Fruit fly (Drosophila melanogaster) whole organism, prepupa: ENCODE data around the gene CG12003.
A peak's percentile ranks its signal among the peaks of the same experiment; 100 is the strongest.

Experiments used
- CG10631 ChIP-seq: fragments of 200-800 bp; sonication (Bioruptor generic); optimal IDR thresholded peaks from 2 replicates; lab custom pipeline; 2016; ENCODE audit warnings: missing biosample characterization, missing genetic modification characterization
- CG10669 ChIP-seq: fragments of 200-800 bp; sonication (Bioruptor generic); optimal IDR thresholded peaks from 3 replicates; lab custom pipeline; 2018; ENCODE audit warnings: missing biosample characterization, mild to moderate bottlenecking, missing genetic modification characterization, moderate library complexity
- CG11762 ChIP-seq: fragments of 200-800 bp; sonication (Bioruptor generic); optimal IDR thresholded peaks from 3 replicates; lab custom pipeline; 2016; ENCODE audit warnings: missing biosample characterization, missing genetic modification characterization; ENCODE audit not compliant: insufficient read depth
- CG15336 ChIP-seq: fragments of 200-800 bp; sonication (Bioruptor generic); IDR thresholded peaks from 2 replicates; pipeline ENCODE4 v1.3.6; 2022; ENCODE audit warnings: missing biosample characterization, missing genetic modification characterization
- CG3032 ChIP-seq: fragments of 200-800 bp; optimal IDR thresholded peaks from 2 replicates; lab custom pipeline; 2019; ENCODE audit warnings: missing biosample characterization, mild to moderate bottlenecking, missing genetic modification characterization, moderate library complexity
- CG32006 ChIP-seq: fragments of 200-800 bp; sonication (Bioruptor generic); optimal IDR thresholded peaks from 3 replicates; lab custom pipeline; 2017; ENCODE audit warnings: missing biosample characterization, mild to moderate bottlenecking, missing genetic modification characterization
- CG34406 ChIP-seq: fragments of 200-800 bp; sonication (Bioruptor generic); optimal IDR thresholded peaks from 3 replicates; lab custom pipeline; 2016; ENCODE audit warnings: missing biosample characterization, missing genetic modification characterization
- CG3919 ChIP-seq: fragments of 200-800 bp; sonication (Bioruptor generic); optimal IDR thresholded peaks from 3 replicates; lab custom pipeline; 2016; ENCODE audit warnings: missing biosample characterization, missing genetic modification characterization
- CG6163 ChIP-seq: fragments of 200-800 bp; sonication (Bioruptor generic); IDR thresholded peaks from 3 replicates; pipeline ENCODE4 v1.3.6; 2022; ENCODE audit warnings: missing biosample characterization, missing genetic modification characterization
- CG6808 ChIP-seq: fragments of 200-800 bp; sonication (Bioruptor generic); optimal IDR thresholded peaks from 3 replicates; lab custom pipeline; 2017; ENCODE audit warnings: missing biosample characterization, missing genetic modification characterization, mild to moderate bottlenecking, moderate library complexity, missing genetic modification reagents
- CG6854 ChIP-seq: fragments of 200-800 bp; sonication (Bioruptor generic); optimal IDR thresholded peaks from 2 replicates; lab custom pipeline; 2017; ENCODE audit warnings: missing biosample characterization, mild to moderate bottlenecking, missing genetic modification characterization
- CG8632 ChIP-seq: fragments of 200-800 bp; sonication (Bioruptor generic); optimal IDR thresholded peaks from 3 replicates; lab custom pipeline; 2016; ENCODE audit warnings: missing biosample characterization, missing genetic modification characterization
- Eip75B ChIP-seq: fragments of 200-800 bp; sonication (Bioruptor generic); optimal IDR thresholded peaks from 3 replicates; lab custom pipeline; 2016; ENCODE audit warnings: missing biosample characterization, missing genetic modification characterization
- Eip78C ChIP-seq: fragments of 200-800 bp; sonication (Bioruptor generic); peaks from one replicate; lab custom pipeline; 2016; ENCODE audit warnings: missing biosample characterization, missing genetic modification characterization
- Ets96B ChIP-seq: fragments of 200-800 bp; optimal IDR thresholded peaks from 2 replicates; lab custom pipeline; 2019; ENCODE audit warnings: missing biosample characterization, mild to moderate bottlenecking, missing genetic modification characterization, moderate library complexity
- Gug ChIP-seq: fragments of 200-800 bp; sonication (Bioruptor generic); IDR thresholded peaks from 2 replicates; pipeline ENCODE4 v1.3.6; 2022; ENCODE audit warnings: missing biosample characterization, missing genetic modification characterization
- Hr38 ChIP-seq: sonication (Bioruptor generic); optimal IDR thresholded peaks from 2 replicates; lab custom pipeline; 2016; ENCODE audit warnings: missing biosample characterization, missing genetic modification characterization
- Hr4 ChIP-seq: fragments of 200-800 bp; sonication (Bioruptor generic); optimal IDR thresholded peaks from 3 replicates; lab custom pipeline; 2016; ENCODE audit warnings: missing biosample characterization, missing genetic modification characterization
- Lpt ChIP-seq: fragments of 200-800 bp; sonication (Bioruptor generic); optimal IDR thresholded peaks from 3 replicates; lab custom pipeline; 2016; ENCODE audit warnings: missing biosample characterization, missing genetic modification characterization
- OdsH ChIP-seq: fragments of 200-800 bp; sonication (Bioruptor generic); optimal IDR thresholded peaks from 3 replicates; lab custom pipeline; 2016; ENCODE audit warnings: missing biosample characterization, missing genetic modification characterization
- Sox102F ChIP-seq: fragments of 200-800 bp; sonication (Bioruptor generic); optimal IDR thresholded peaks from 2 replicates; lab custom pipeline; 2016; ENCODE audit warnings: missing biosample characterization, mild to moderate bottlenecking, missing genetic modification characterization
- Sox14 ChIP-seq: fragments of 200-800 bp; sonication (Bioruptor generic); optimal IDR thresholded peaks from 3 replicates; lab custom pipeline; 2016; ENCODE audit warnings: missing biosample characterization, missing genetic modification characterization
- achi ChIP-seq: fragments of 200-800 bp; sonication (Bioruptor generic); optimal IDR thresholded peaks from 3 replicates; lab custom pipeline; 2016; ENCODE audit warnings: missing biosample characterization, missing genetic modification characterization
- acj6 ChIP-seq: fragments of 200-800 bp; sonication (Bioruptor generic); optimal IDR thresholded peaks from 3 replicates; lab custom pipeline; 2016; ENCODE audit warnings: missing biosample characterization, missing genetic modification characterization
- cyc ChIP-seq: fragments of 200-800 bp; sonication (Bioruptor generic); optimal IDR thresholded peaks from 3 replicates; lab custom pipeline; 2016; ENCODE audit warnings: missing biosample characterization, missing genetic modification characterization
- dac ChIP-seq: fragments of 200-800 bp; sonication (Bioruptor generic); optimal IDR thresholded peaks from 2 replicates; lab custom pipeline; 2017; ENCODE audit warnings: missing biosample characterization, mild to moderate bottlenecking, missing genetic modification characterization
- esn ChIP-seq: fragments of 200-800 bp; sonication (Bioruptor generic); optimal IDR thresholded peaks from 2 replicates; lab custom pipeline; 2016; ENCODE audit warnings: missing biosample characterization, mild to moderate bottlenecking, missing genetic modification characterization, moderate library complexity
- fd85E ChIP-seq: fragments of 200-800 bp; sonication (Bioruptor generic); optimal IDR thresholded peaks from 3 replicates; lab custom pipeline; 2016; ENCODE audit warnings: missing biosample characterization, missing genetic modification characterization
- fkh ChIP-seq: fragments of 200-800 bp; sonication (Bioruptor generic); optimal IDR thresholded peaks from 3 replicates; lab custom pipeline; 2017; ENCODE audit warnings: missing biosample characterization, mild to moderate bottlenecking, missing genetic modification characterization, moderate library complexity
- pdm3 ChIP-seq: fragments of 200-800 bp; sonication (Bioruptor generic); optimal IDR thresholded peaks from 3 replicates; lab custom pipeline; 2016; ENCODE audit warnings: missing biosample characterization, missing genetic modification characterization
- salr ChIP-seq, 2 experiments: fragments of 200-800 bp; sonication (Bioruptor generic); optimal IDR thresholded peaks; 3 replicates each; lab custom pipeline; 2016 to 2018; ENCODE audit warnings: missing biosample characterization in 2 of 2, missing genetic modification characterization in 2 of 2, mild to moderate bottlenecking in 1 of 2
- ss ChIP-seq, 2 experiments: fragments of 200-800 bp; sonication (Bioruptor generic); optimal IDR thresholded peaks; 2 replicates in 1 of 2; 3 replicates in 1 of 2; lab custom pipeline; 2017 to 2018; ENCODE audit warnings: mild to moderate bottlenecking in 2 of 2, missing biosample characterization in 2 of 2, missing genetic modification characterization in 2 of 2, moderate library complexity in 1 of 2
- svp ChIP-seq: fragments of 200-800 bp; sonication (Bioruptor generic); peaks from one replicate; lab custom pipeline; 2016; ENCODE audit warnings: missing biosample characterization, missing genetic modification characterization

CG12003 gene

dm6 chr3L:1569162-1569965, 4.2 kb downstream of the CG12003 start, which contains the start of gene Tmep (continued):
- TF ChIP-seq CG6854 (GFP tag; lab: Kevin White, UChicago): no peak
- no peak for TF ChIP-seq Ets96B (tag; lab: Kevin White, UChicago)
- no peak for TF ChIP-seq CG10631 (GFP tag; lab: Kevin White, UChicago)
- TF ChIP-seq CG6808: peak; percentile 9
- TF ChIP-seq CG32006 (GFP tag; lab: Kevin White, UChicago): no peak
- peak; percentile 15 for TF ChIP-seq CG8632 (GFP tag; lab: Kevin White, UChicago)
- TF ChIP-seq Hr38 (GFP tag; lab: Kevin White, UChicago): no peak
- TF ChIP-seq achi (GFP tag; lab: Kevin White, UChicago): no peak
- no peak for TF ChIP-seq salr (GFP tag; optimal IDR thresholded peaks at IDR 0.05; lab: Kevin White, UChicago)

dm6 chr3L:1569966-1570276, 4.7 kb downstream of the CG12003 start:
- TF ChIP-seq cyc (GFP tag; lab: Kevin White, UChicago) (no peak), CG3032 (tag; lab: Kevin White, UChicago) (no peak), CG6854 (GFP tag; lab: Kevin White, UChicago) (peak; percentile 57), Sox14 (GFP tag; lab: Kevin White, UChicago) (peak; percentile 39), ss (GFP tag; optimal IDR thresholded peaks at IDR 0.05; lab: Kevin White, UChicago) (peak in 1 of 2 experiments; percentile 30), svp (GFP tag; lab: Kevin White, UChicago) (peak; percentile 74), Hr4 (no peak), CG15336 (GFP tag; lab: Robert Waterston, UW) (no peak; the same call in 1 of the 2 replicates), pdm3 (GFP tag; lab: Kevin White, UChicago) (no peak), CG32006 (GFP tag; lab: Kevin White, UChicago) (no peak)

dm6 chr3L:1571077-1571476, 5.9 kb downstream of the CG12003 start:
- TF ChIP-seq pdm3 (GFP tag; lab: Kevin White, UChicago) (no peak), CG11762 (GFP tag; lab: Kevin White, UChicago) (no peak), Sox102F (GFP tag; lab: Kevin White, UChicago) (no peak), fd85E (GFP tag; lab: Kevin White, UChicago) (no peak), svp (GFP tag; lab: Kevin White, UChicago) (no peak), CG15336 (GFP tag; lab: Robert Waterston, UW) (no peak), Eip75B (no peak), CG34406 (no peak), dac (GFP tag; lab: Kevin White, UChicago) (no peak), CG10669 (no peak), fkh (no peak), CG8632 (GFP tag; lab: Kevin White, UChicago) (no peak), Lpt (GFP tag; lab: Kevin White, UChicago) (no peak), Gug (GFP tag; lab: Robert Waterston, UW) (no peak)

dm6 chr3L:1573191-1573590, 8.0 kb downstream of the CG12003 start:
- TF ChIP-seq cyc (GFP tag; lab: Kevin White, UChicago) (no peak), Sox102F (GFP tag; lab: Kevin White, UChicago) (no peak), OdsH (GFP tag; lab: Kevin White, UChicago) (no peak), Hr4 (no peak)

dm6 chr3L:1575731-1576376, 10.7 kb downstream of the CG12003 start:
- TF ChIP-seq CG3919: peak; percentile 16
- peak; percentile 35 for TF ChIP-seq Hr4
- peak; percentile 17 for TF ChIP-seq esn (GFP tag; lab: Kevin White, UChicago)
- peak; percentile 26 for TF ChIP-seq CG32006 (GFP tag; lab: Kevin White, UChicago)
- TF ChIP-seq Eip78C (GFP tag; lab: Kevin White, UChicago): peak; percentile 85
- TF ChIP-seq CG10669: no peak
- no peak for TF ChIP-seq Lpt (GFP tag; lab: Kevin White, UChicago)
- TF ChIP-seq CG6163: 0 out of 3 replicates have a peak, but pooled peaks have one; percentile 20
- no peak for TF ChIP-seq CG6854 (GFP tag; lab: Kevin White, UChicago)
- TF ChIP-seq CG15336 (GFP tag; lab: Robert Waterston, UW): peak; percentile 39; the same call in 1 of the 2 replicates
- no peak for TF ChIP-seq fkh
- TF ChIP-seq acj6: peak; percentile 12
- TF ChIP-seq pdm3 (GFP tag; lab: Kevin White, UChicago): peak; percentile 11
- TF ChIP-seq achi (GFP tag; lab: Kevin White, UChicago): peak; percentile 12
